Worm (Caenorhabditis elegans) whole organism, L4 larva: ENCODE measurements around the gene flp-8.

ENCODE experiments used
- Y75B8A.6 ChIP-seq: fragments of 200-800 bp; sonication (Bioruptor generic); IDR thresholded peaks from 2 replicates; pipeline ENCODE4 v1.3.6; 2022; ENCODE audit warnings: missing genetic modification reagents, missing genetic modification characterization, missing compliant biosample characterization
- ama-1 ChIP-seq: fragments of 150-350 bp; optimal IDR thresholded peaks from 2 replicates; lab custom pipeline; 2014; ENCODE audit warnings: inconsistent platforms, mixed read lengths
- ceh-82 ChIP-seq: sonication (generic microtip); optimal IDR thresholded peaks from 2 replicates; lab custom pipeline; 2017; ENCODE audit warnings: missing biosample characterization, missing genetic modification characterization
- daf-16 ChIP-seq, 3 experiments: sonication (generic microtip); optimal IDR thresholded peaks; 2 replicates each; lab custom pipeline; 2016 to 2017; ENCODE audit warnings: missing genetic modification characterization in 3 of 3, missing genetic modification reagents in 3 of 3, mild to moderate bottlenecking in 2 of 3, missing compliant biosample characterization in 2 of 3, missing biosample characterization in 1 of 3, moderate library complexity in 1 of 3
- egl-27 ChIP-seq: sonication (generic microtip); optimal IDR thresholded peaks from 3 replicates; lab custom pipeline; 2017; ENCODE audit warnings: missing biosample characterization, missing genetic modification reagents, missing genetic modification characterization
- lin-13 ChIP-seq: fragments of 150-350 bp; optimal IDR thresholded peaks from 2 replicates; lab custom pipeline; 2014; ENCODE audit warnings: missing biosample characterization, missing genetic modification reagents, missing genetic modification characterization
- lir-3 ChIP-seq: sonication (generic microtip); optimal IDR thresholded peaks from 2 replicates; lab custom pipeline; 2016; ENCODE audit warnings: mild to moderate bottlenecking, missing genetic modification characterization, missing compliant biosample characterization
- mdl-1 ChIP-seq, 2 experiments: fragments of 150-350 bp in 1 of 2; sonication (generic microtip) in 1 of 2; optimal IDR thresholded peaks; 2 replicates each; lab custom pipeline; 2014 to 2017; ENCODE audit warnings: missing biosample characterization in 2 of 2, missing genetic modification characterization in 2 of 2
- mdt-29 ChIP-seq: fragments of 200-800 bp; sonication (Bioruptor generic); IDR thresholded peaks from 2 replicates; pipeline ENCODE4 v1.3.6; 2022; ENCODE audit warnings: missing genetic modification reagents, missing genetic modification characterization, missing compliant biosample characterization
- pha-4 ChIP-seq, 2 experiments: fragments of 150-350 bp in 1 of 2; fragments of 200-800 bp in 1 of 2; sonication (Bioruptor generic) in 1 of 2; IDR thresholded peaks in 1 of 2; optimal IDR thresholded peaks in 1 of 2; 2 replicates each; pipeline versions ENCODE4 v1.3.6 to Lab custom; 2014 to 2022; ENCODE audit warnings: missing genetic modification characterization in 2 of 2, missing genetic modification reagents in 2 of 2, missing biosample characterization in 1 of 2, missing compliant biosample characterization in 1 of 2
- pqm-1 ChIP-seq: sonication (generic microtip); optimal IDR thresholded peaks from 2 replicates; lab custom pipeline; 2017; ENCODE audit warnings: missing biosample characterization, missing genetic modification characterization
- unc-62 ChIP-seq, 3 experiments: fragments of 150-350 bp in 1 of 3; sonication (generic microtip); optimal IDR thresholded peaks in 2 of 3; peaks in 1 of 3; 1 replicate in 1 of 3; 2 replicates in 2 of 3; lab custom pipeline; 2014 to 2017; ENCODE audit warnings: missing biosample characterization in 3 of 3, missing genetic modification characterization in 3 of 3, missing genetic modification reagents in 3 of 3, missing genotype in 1 of 3
- zfp-3 ChIP-seq: fragments of 200-800 bp; sonication (Bioruptor generic); conservative IDR thresholded peaks from 2 replicates; pipeline ENCODE4 v1.3.6; 2022; ENCODE audit warnings: missing genetic modification reagents, missing genetic modification characterization, missing compliant biosample characterization

DNA sequence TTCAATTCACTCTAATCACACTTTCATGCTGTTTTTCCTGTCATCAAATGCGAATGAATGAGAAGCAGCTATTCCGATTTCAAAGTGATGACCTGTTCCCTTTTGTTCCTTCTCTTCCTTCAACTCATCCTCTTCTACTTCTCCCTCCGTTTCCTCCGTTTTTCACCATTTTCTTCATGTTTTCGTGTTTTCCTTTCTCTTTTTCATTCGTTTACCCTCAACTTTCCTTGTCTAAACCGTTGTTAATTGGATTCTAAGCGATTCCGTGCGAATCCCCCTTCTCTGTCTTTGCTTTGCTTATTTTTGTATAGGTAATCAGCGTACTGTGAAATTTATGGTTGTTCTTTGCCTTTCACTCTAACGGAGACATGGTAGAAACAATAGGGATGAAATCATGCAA is 4.6 kb downstream of the flp-8 start:
- TF ChIP-seq mdt-29 (GFP tag; lab: Robert Waterston, UW): no peak
- no peak for TF ChIP-seq daf-16 (GFP tag; optimal IDR thresholded peaks at IDR 0.05; lab: Kevin White, UChicago)
- TF ChIP-seq daf-16 (tag; optimal IDR thresholded peaks at IDR 0.05; lab: Kevin White, UChicago): no peak
- no peak for TF ChIP-seq pqm-1 (tag; lab: Kevin White, UChicago)
- TF ChIP-seq ama-1: no peak
- no peak for TF ChIP-seq ceh-82 (tag; lab: Kevin White, UChicago)
- no peak for TF ChIP-seq egl-27 (tag; lab: Kevin White, UChicago)
- TF ChIP-seq Y75B8A.6: no peak
- no peak for TF ChIP-seq lin-13 (GFP tag; lab: Kevin White, UChicago)
- no peak for TF ChIP-seq lir-3
- TF ChIP-seq pha-4 (GFP tag; IDR thresholded peaks at IDR 0.05; lab: Robert Waterston, UW): no peak
- TF ChIP-seq pha-4 (tag; optimal IDR thresholded peaks at IDR 0.05; lab: Kevin White, UChicago): no peak
- no peak for TF ChIP-seq mdl-1 (tag; optimal IDR thresholded peaks at IDR 0.05; lab: Kevin White, UChicago)
- TF ChIP-seq zfp-3 (GFP tag; lab: Robert Waterston, UW): no peak
- peak in 1 of 2 experiments; percentile 13 for TF ChIP-seq unc-62 (GFP tag; optimal IDR thresholded peaks at IDR 0.05 in 1 of 2; lab: Kevin White, UChicago)
- no peak for TF ChIP-seq unc-62 (tag; optimal IDR thresholded peaks at IDR 0.05; lab: Kevin White, UChicago)
